Fruit fly (Drosophila melanogaster) whole organism, pupa: ENCODE measurements around the gene CG8927.

Experiments used
- CG10348 ChIP-seq: fragments of 200-800 bp; sonication (Bioruptor generic); IDR thresholded peaks from 2 replicates; pipeline ENCODE4 v1.3.6; 2022; ENCODE audit warnings: missing biosample characterization, missing genetic modification characterization
- CG12605 ChIP-seq: fragments of 200-800 bp; sonication (Bioruptor generic); IDR thresholded peaks from 2 replicates; pipeline ENCODE4 v1.3.6; 2022; ENCODE audit warnings: missing biosample characterization, missing genetic modification characterization
- CG13204 ChIP-seq: fragments of 200-800 bp; sonication (Bioruptor generic); optimal IDR thresholded peaks from 2 replicates; lab custom pipeline; 2018; ENCODE audit warnings: missing biosample characterization, mild to moderate bottlenecking, missing genetic modification characterization, moderate library complexity
- CG14655 ChIP-seq: fragments of 200-800 bp; sonication (Bioruptor generic); optimal IDR thresholded peaks from 3 replicates; lab custom pipeline; 2017; ENCODE audit warnings: mild to moderate bottlenecking, missing biosample characterization, missing genetic modification reagents, missing genetic modification characterization
- CG15710 ChIP-seq: fragments of 200-800 bp; sonication (Bioruptor generic); optimal IDR thresholded peaks from 2 replicates; lab custom pipeline; 2018; ENCODE audit warnings: missing biosample characterization, mild to moderate bottlenecking, missing genetic modification characterization, moderate library complexity
- CG17806 ChIP-seq: fragments of 200-800 bp; sonication (Bioruptor generic); optimal IDR thresholded peaks from 2 replicates; lab custom pipeline; 2018; ENCODE audit warnings: missing biosample characterization, mild to moderate bottlenecking, missing genetic modification characterization, moderate library complexity
- CG32121 ChIP-seq: fragments of 200-800 bp; sonication (Bioruptor generic); IDR thresholded peaks from 2 replicates; pipeline ENCODE4 v1.3.6; 2022; ENCODE audit warnings: missing biosample characterization, missing genetic modification characterization
- CG34367 ChIP-seq: fragments of 200-800 bp; sonication (Bioruptor generic); optimal IDR thresholded peaks from 2 replicates; lab custom pipeline; 2018; ENCODE audit warnings: missing biosample characterization, mild to moderate bottlenecking, missing genetic modification characterization
- CG4496 ChIP-seq: fragments of 200-800 bp; sonication (Bioruptor generic); IDR thresholded peaks from 3 replicates; pipeline ENCODE4 v1.3.6; 2022; ENCODE audit warnings: missing biosample characterization, missing genetic modification characterization
- CG8159 ChIP-seq: fragments of 200-800 bp; sonication (Bioruptor generic); optimal IDR thresholded peaks from 3 replicates; lab custom pipeline; 2018; ENCODE audit warnings: missing biosample characterization, mild to moderate bottlenecking, missing genetic modification characterization, moderate library complexity
- CG8301 ChIP-seq: fragments of 200-800 bp; sonication (Bioruptor generic); optimal IDR thresholded peaks from 2 replicates; lab custom pipeline; 2018; ENCODE audit warnings: missing biosample characterization, mild to moderate bottlenecking, missing genetic modification characterization
- CG9948 ChIP-seq: fragments of 200-800 bp; sonication (Bioruptor generic); optimal IDR thresholded peaks from 2 replicates; lab custom pipeline; 2018; ENCODE audit warnings: missing biosample characterization, mild to moderate bottlenecking, missing genetic modification characterization, moderate library complexity
- D1 ChIP-seq: fragments of 200-800 bp; sonication (Bioruptor generic); optimal IDR thresholded peaks from 2 replicates; lab custom pipeline; 2018; ENCODE audit warnings: missing biosample characterization, mild to moderate bottlenecking, missing genetic modification characterization, moderate library complexity
- EcR ChIP-seq: fragments of 200-800 bp; sonication (Bioruptor generic); optimal IDR thresholded peaks from 3 replicates; lab custom pipeline; 2019; ENCODE audit warnings: missing biosample characterization, missing genetic modification characterization, mild to moderate bottlenecking, moderate library complexity, missing genetic modification reagents
- Ets98B ChIP-seq: fragments of 200-800 bp; sonication (Bioruptor generic); IDR thresholded peaks from 2 replicates; pipeline ENCODE4 v1.3.6; 2022; ENCODE audit warnings: missing biosample characterization, missing genetic modification characterization
- Pif1A ChIP-seq: fragments of 200-800 bp; sonication (Bioruptor generic); optimal IDR thresholded peaks from 3 replicates; lab custom pipeline; 2016; ENCODE audit warnings: missing biosample characterization, missing genetic modification characterization
- Pif1B ChIP-seq: fragments of 200-800 bp; sonication (Bioruptor generic); optimal IDR thresholded peaks from 3 replicates; lab custom pipeline; 2016; ENCODE audit warnings: missing biosample characterization, missing genetic modification characterization
- Snoo ChIP-seq: fragments of 200-800 bp; sonication (Bioruptor generic); optimal IDR thresholded peaks from 3 replicates; lab custom pipeline; 2017; ENCODE audit warnings: missing biosample characterization, mild to moderate bottlenecking, missing genetic modification characterization, inconsistent platforms
- fd96Ca ChIP-seq: fragments of 200-800 bp; sonication (Bioruptor generic); IDR thresholded peaks from 3 replicates; pipeline ENCODE4 v1.3.6; 2022; ENCODE audit warnings: missing biosample characterization, missing genetic modification characterization
- gl ChIP-seq: fragments of 200-800 bp; sonication (Bioruptor generic); optimal IDR thresholded peaks from 2 replicates; lab custom pipeline; 2018; ENCODE audit warnings: missing biosample characterization, mild to moderate bottlenecking, missing genetic modification characterization
- rn ChIP-seq: fragments of 200-800 bp; sonication (Bioruptor generic); IDR thresholded peaks from 2 replicates; pipeline ENCODE4 v1.3.6; 2022; ENCODE audit warnings: missing biosample characterization, missing genetic modification characterization

Gene CG8927

DNA sequence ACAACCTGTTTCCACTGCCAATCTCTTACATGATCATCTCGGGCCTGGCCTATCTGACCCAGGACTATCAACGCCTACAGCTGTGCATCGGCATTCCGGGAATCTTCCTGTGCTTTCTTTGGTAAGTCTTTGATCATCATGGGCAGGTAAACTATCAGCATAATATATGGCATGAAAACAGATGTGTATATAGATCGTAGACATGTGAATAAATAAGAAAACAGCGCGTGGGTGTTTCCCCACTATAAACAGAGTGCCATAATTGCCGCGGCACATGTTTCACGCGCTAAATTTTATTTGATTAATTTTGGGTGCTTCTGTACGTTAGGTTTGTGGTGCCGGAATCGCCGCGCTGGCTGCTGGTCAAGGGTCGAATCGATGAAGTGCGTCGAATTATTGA, 12.7 kb upstream of the CG8927 start:
- TF ChIP-seq CG15710 (no peak), CG4496 (GFP tag; lab: Robert Waterston, UW) (no peak), CG10348 (GFP tag; lab: Robert Waterston, UW) (no peak), rn (GFP tag; lab: Robert Waterston, UW) (no peak), Ets98B (GFP tag; lab: Robert Waterston, UW) (no peak), CG8159 (tag; lab: Kevin White, UChicago) (no peak), CG9948 (tag; lab: Kevin White, UChicago) (no peak), CG14655 (GFP tag; lab: Kevin White, UChicago) (no peak), EcR (no peak), CG17806 (no peak), Pif1B (no peak), CG8301 (tag; lab: Kevin White, UChicago) (no peak), CG32121 (GFP tag; lab: Robert Waterston, UW) (no peak), CG13204 (GFP tag; lab: Kevin White, UChicago) (no peak), CG12605 (no peak), CG34367 (tag; lab: Kevin White, UChicago) (no peak), D1 (tag; lab: Kevin White, UChicago) (no peak), Pif1A (GFP tag; lab: Kevin White, UChicago) (no peak), fd96Ca (GFP tag; lab: Robert Waterston, UW) (no peak), Snoo (tag; lab: Kevin White, UChicago) (no peak)

DNA sequence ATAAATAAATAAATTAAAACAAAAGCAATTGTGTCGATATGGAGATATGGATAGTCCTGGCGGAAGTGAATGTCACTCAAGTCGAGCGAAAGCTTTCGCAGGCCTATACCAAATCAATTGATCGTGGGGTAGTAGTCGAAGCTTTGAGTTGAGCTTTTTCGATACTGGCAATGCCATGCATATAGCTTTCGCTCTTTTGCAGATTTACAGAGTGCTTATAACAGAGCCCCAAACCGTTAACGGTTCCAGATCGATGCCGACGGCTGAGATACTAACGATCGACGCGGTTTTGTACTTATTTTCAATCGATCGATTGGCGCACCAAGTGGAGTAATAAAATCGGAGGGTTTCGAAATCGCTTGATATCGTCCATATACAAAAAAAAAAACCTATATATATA, 9.1 kb upstream of the CG8927 start, which contains the start of gene CG8925:
Gene CG8925, plus strand, starts transcription at position 245 of the 400 bp plus-strand sequence.
- TF ChIP-seq gl (tag; lab: Kevin White, UChicago) = no peak
- TF ChIP-seq Pif1A (GFP tag; lab: Kevin White, UChicago) = no peak
- no peak for TF ChIP-seq CG4496 (GFP tag; lab: Robert Waterston, UW)
- TF ChIP-seq CG8301 (tag; lab: Kevin White, UChicago) = no peak
- TF ChIP-seq Ets98B (GFP tag; lab: Robert Waterston, UW) = no peak

- TF ChIP-seq D1 (tag; lab: Kevin White, UChicago) (no peak), rn (GFP tag; lab: Robert Waterston, UW) (no peak), CG4496 (GFP tag; lab: Robert Waterston, UW) (no peak), CG15710 (no peak), Ets98B (GFP tag; lab: Robert Waterston, UW) (no peak), CG14655 (GFP tag; lab: Kevin White, UChicago) (no peak), Pif1A (GFP tag; lab: Kevin White, UChicago) (no peak), EcR (no peak), gl (tag; lab: Kevin White, UChicago) (no peak), fd96Ca (GFP tag; lab: Robert Waterston, UW) (no peak), CG10348 (GFP tag; lab: Robert Waterston, UW) (no peak)
- TF ChIP-seq, all 21 proteins: peak for 0
Measured at dm6 chr3R:16173500-16173899, 7.3 kb upstream of the CG8927 start.

dm6 chr3R:16176526-16176925, 4.3 kb upstream of the CG8927 start:
- TF ChIP-seq CG9948 (tag; lab: Kevin White, UChicago) (no peak), CG10348 (GFP tag; lab: Robert Waterston, UW) (no peak), Pif1A (GFP tag; lab: Kevin White, UChicago) (no peak), rn (GFP tag; lab: Robert Waterston, UW) (no peak), EcR (no peak), CG34367 (tag; lab: Kevin White, UChicago) (no peak), CG14655 (GFP tag; lab: Kevin White, UChicago) (no peak), CG13204 (GFP tag; lab: Kevin White, UChicago) (no peak), Snoo (tag; lab: Kevin White, UChicago) (no peak), CG4496 (GFP tag; lab: Robert Waterston, UW) (no peak)

DNA sequence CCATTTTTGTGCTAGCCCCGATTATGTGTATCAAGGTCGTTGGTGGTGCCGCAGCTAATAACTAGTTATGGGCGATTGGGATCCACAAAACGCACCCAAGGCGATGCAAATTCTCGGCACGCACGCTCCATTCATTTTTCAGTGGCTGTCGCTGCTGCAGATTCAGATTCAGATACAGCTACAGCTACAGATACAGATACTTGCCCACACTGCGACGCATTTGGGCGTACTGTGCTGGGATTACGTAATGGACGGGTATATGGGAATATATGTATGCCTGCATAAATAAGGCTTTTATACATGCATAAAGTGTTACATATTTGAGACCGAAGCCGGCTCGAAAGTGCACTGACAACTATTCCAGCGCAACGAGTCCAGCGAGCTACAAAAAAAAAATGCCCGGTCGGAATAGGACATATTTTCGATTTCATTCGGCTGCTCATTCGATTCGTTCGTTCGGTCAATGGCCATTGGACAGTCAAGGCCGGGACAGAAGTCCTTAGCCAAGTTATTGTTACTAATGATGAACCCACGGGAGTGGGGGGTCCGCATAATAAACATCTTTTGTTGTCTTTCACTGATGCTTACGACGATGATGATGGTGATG, 1.6 kb downstream of the CG8927 start:
- TF ChIP-seq CG13204 (GFP tag; lab: Kevin White, UChicago) (no peak), CG4496 (GFP tag; lab: Robert Waterston, UW) (0 out of 3 replicates have a peak, but pooled peaks have one; percentile 39), EcR (peak; percentile 93), Snoo (tag; lab: Kevin White, UChicago) (no peak), CG8159 (tag; lab: Kevin White, UChicago) (no peak), CG14655 (GFP tag; lab: Kevin White, UChicago) (no peak)

DNA sequence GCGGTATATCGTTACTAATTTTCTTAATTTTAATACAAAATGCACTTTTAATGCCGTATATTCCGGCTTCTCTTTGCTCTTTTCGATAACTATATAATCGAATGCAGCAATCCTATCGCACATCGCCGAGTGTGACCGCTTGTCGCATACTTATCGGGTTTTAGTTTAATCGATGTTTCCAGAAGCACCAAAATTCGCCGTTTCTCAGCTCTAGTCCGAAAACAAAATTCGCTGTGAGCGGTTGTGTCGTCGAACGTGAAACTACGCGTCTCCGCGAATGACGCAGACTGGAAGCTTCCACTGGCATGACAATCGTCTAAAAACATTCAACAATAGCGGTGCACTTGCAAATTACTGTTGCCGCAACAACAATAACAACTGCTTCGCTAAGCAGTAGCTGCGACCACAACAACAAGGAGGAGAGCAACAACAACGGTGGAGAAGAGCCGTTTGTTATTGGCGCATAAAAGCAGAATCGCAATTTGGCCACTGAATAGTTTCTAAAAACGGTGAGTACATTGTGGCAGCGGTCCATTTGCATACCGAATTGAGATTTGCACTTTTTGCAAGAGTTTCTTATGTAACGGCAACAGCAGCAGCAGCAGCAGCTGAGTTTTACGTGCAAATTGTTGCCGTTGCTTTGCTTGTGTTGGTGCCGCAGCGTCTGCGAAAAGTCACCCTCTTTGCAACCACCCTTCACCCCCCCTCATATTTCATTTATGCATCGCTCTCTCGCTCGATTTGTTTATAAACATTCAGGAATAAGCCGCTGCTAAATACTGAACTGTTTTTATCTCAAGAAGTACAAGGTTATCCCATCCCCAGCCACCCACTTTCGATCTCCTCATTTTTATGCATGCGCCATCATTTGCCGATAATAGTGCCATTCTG, 6.2 kb downstream of the CG8927 start, which contains the start of gene sra:
Gene sra, plus strand, starts transcription at position 209 of the 891 bp plus-strand sequence.
- no peak for TF ChIP-seq Snoo (tag; lab: Kevin White, UChicago)
- TF ChIP-seq EcR = no peak
- TF ChIP-seq CG9948 (tag; lab: Kevin White, UChicago) = no peak
- TF ChIP-seq CG15710 = no peak
- TF ChIP-seq CG14655 (GFP tag; lab: Kevin White, UChicago) = no peak
- TF ChIP-seq rn (GFP tag; lab: Robert Waterston, UW) = no peak
- TF ChIP-seq Pif1B = no peak
- no peak for TF ChIP-seq Pif1A (GFP tag; lab: Kevin White, UChicago)
- TF ChIP-seq CG10348 (GFP tag; lab: Robert Waterston, UW) = no peak
- 0 out of 2 replicates have a peak, but pooled peaks have one; percentile 21 for TF ChIP-seq CG12605
- peak; percentile 27 for TF ChIP-seq Ets98B (GFP tag; lab: Robert Waterston, UW)
- no peak for TF ChIP-seq CG13204 (GFP tag; lab: Kevin White, UChicago)
- TF ChIP-seq CG4496 (GFP tag; lab: Robert Waterston, UW) = peak; percentile 43; the same call in 1 of the 3 replicates
- TF ChIP-seq CG17806 = no peak
- TF ChIP-seq CG8301 (tag; lab: Kevin White, UChicago) = no peak
- TF ChIP-seq, all 21 proteins: peak for 3
